Worm (Caenorhabditis elegans): ENCODE measurements around the gene R08E5.4.
A peak's percentile ranks its signal among the peaks of the same experiment; 100 is the strongest.

The R08E5.4 gene

DNA sequence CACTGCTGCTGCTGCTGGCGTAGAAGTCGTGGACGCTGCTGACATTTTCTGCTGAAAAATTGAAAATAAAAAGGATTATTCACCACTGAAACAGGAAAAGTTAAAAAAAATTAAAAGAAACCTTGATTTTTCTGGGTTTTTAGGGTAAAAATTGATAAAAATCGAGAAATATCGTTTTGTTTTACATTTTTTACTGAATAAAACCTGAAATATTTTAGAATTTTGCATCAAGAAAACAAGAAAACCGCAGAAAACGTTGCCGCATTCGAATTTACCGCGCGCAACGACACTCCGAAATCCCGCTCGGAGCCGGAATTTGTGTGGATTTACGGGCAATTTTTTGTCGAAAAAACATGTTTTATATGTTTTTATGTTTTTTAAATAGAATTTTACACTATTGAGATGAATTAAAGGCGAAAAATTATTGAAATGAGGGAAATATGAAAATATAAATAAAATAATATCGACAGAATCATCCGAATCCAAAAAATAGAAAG, 8.9 kb upstream of the R08E5.4 start, which contains the start of gene chk-1 (continued):
- TF ChIP-seq F57C9.4 (tag; optimal IDR thresholded peaks at IDR 0.05) (no peak), hsf-1 (GFP tag; IDR thresholded peaks at IDR 0.05) (no peak), ztf-3 (GFP tag; optimal IDR thresholded peaks at IDR 0.05) (no peak), snpc-3.4 (tag; optimal IDR thresholded peaks at IDR 0.05) (peak; percentile 7), ekl-4 (GFP tag; IDR thresholded peaks at IDR 0.05) (no peak), F55B11.4 (tag; optimal IDR thresholded peaks at IDR 0.05; ENCODE audit: borderline replicate concordance, insufficient read depth) (no peak), ama-1 (optimal IDR thresholded peaks at IDR 0.05) (no peak), ama-1 (GFP tag; optimal IDR thresholded peaks at IDR 0.05) (no peak), Y67H2A.10 (GFP tag; conservative IDR thresholded peaks at IDR 0.05) (no peak), bed-1 (GFP tag; IDR thresholded peaks at IDR 0.05) (no peak), efl-1 (GFP tag; optimal IDR thresholded peaks at IDR 0.05) (peak; percentile 80), rec-8 (tag; optimal IDR thresholded peaks at IDR 0.05) (no peak), lag-1 (GFP tag; IDR thresholded peaks at IDR 0.05) (no peak), snpc-1.3 (tag; optimal IDR thresholded peaks at IDR 0.05; ENCODE audit: insufficient read depth) (no peak), ceh-100 (GFP tag; IDR thresholded peaks at IDR 0.05) (no peak), F49E8.2 (tag; optimal IDR thresholded peaks at IDR 0.05; ENCODE audit: insufficient read depth) (no peak), nhr-179 (tag; optimal IDR thresholded peaks at IDR 0.05) (no peak), let-526 (GFP tag; IDR thresholded peaks at IDR 0.05) (no peak), atf-7 (tag; optimal IDR thresholded peaks at IDR 0.05) (no peak), gei-17 (GFP tag; optimal IDR thresholded peaks at IDR 0.05) (no peak), madf-6 (GFP tag; IDR thresholded peaks at IDR 0.05) (peak; percentile 49; the same call in 1 of the 2 replicates), nhr-90 (tag; optimal IDR thresholded peaks at IDR 0.05) (no peak), bed-2 (GFP tag; IDR thresholded peaks at IDR 0.05) (no peak), pbrm-1 (GFP tag; IDR thresholded peaks at IDR 0.05) (no peak), mcd-1 (GFP tag; IDR thresholded peaks at IDR 0.05) (peak; percentile 22; the same call in 1 of the 2 replicates), F37B4.10 (GFP tag; IDR thresholded peaks at IDR 0.05) (no peak), let-607 (tag; optimal IDR thresholded peaks at IDR 0.05) (no peak), Y53F4B.3 (GFP tag; IDR thresholded peaks at IDR 0.05) (no peak), ets-4 (GFP tag; optimal IDR thresholded peaks at IDR 0.05) (no peak), dpff-1 (tag; optimal IDR thresholded peaks at IDR 0.05) (no peak), chd-7 (tag; optimal IDR thresholded peaks at IDR 0.05) (no peak), egl-44 (GFP tag; IDR thresholded peaks at IDR 0.05) (no peak), egl-18 (GFP tag; IDR thresholded peaks at IDR 0.05) (no peak), lin-26 (GFP tag; IDR thresholded peaks at IDR 0.05) (no peak), fkh-3 (tag; optimal IDR thresholded peaks at IDR 0.05) (no peak), cebp-2 (GFP tag; IDR thresholded peaks at IDR 0.05) (no peak), B0035.1 (tag; optimal IDR thresholded peaks at IDR 0.05) (no peak), C17E4.6 (GFP tag; IDR thresholded peaks at IDR 0.05) (no peak), somi-1 (GFP tag; optimal IDR thresholded peaks at IDR 0.05) (no peak), cebp-1 (GFP tag; IDR thresholded peaks at IDR 0.05) (no peak), cebp-1 (tag; optimal IDR thresholded peaks at IDR 0.05) (no peak), xnd-1 (tag; optimal IDR thresholded peaks at IDR 0.05) (no peak), hrde-1 (tag; optimal IDR thresholded peaks at IDR 0.05; ENCODE audit: borderline replicate concordance) (no peak), B0019.2 (GFP tag; conservative IDR thresholded peaks at IDR 0.05) (no peak), ceh-91 (GFP tag; IDR thresholded peaks at IDR 0.05) (no peak), lin-40 (tag; optimal IDR thresholded peaks at IDR 0.05) (no peak), Y95B8A.8 (GFP tag; IDR thresholded peaks at IDR 0.05) (no peak), mel-28 (tag; optimal IDR thresholded peaks at IDR 0.05; ENCODE audit: borderline replicate concordance) (no peak), madf-8 (GFP tag; conservative IDR thresholded peaks at IDR 0.05) (peak; percentile 33; the same call in 1 of the 2 replicates)

Data from whole organism, young adult.